Worm (Caenorhabditis elegans): ENCODE results near the gene F49C5.10.

F49C5.10 gene

DNA sequence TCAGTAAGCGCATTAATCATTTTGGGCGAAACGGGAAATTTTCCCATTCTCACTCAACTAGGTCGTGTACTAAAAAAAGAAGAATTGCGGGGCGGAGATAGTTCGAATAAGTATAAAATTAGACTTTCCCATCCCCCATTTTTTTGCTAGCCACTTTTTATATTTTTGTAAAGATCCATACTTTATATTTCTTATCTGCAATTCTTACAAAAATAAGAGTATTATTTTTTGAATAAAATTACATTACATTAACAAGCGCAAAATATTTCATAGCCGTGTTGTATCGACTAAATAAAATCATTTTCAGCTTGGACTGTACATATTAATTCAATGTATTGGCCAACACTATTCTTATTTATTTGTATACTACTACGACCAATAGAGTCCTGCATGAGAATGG, 9.0 kb downstream of the F49C5.10 start, which contains the start of gene F49C5.11:
TSS of gene F49C5.11 (plus strand) at position 301 of the 400 bp plus-strand sequence.
- TF ChIP-seq unc-62 (GFP tag; optimal IDR thresholded peaks at IDR 0.05): no peak
- TF ChIP-seq aly-2 (tag; optimal IDR thresholded peaks at IDR 0.05): no peak
- no peak for TF ChIP-seq unc-55 (GFP tag; optimal IDR thresholded peaks at IDR 0.05)
- no peak for TF ChIP-seq nhr-10 (tag; optimal IDR thresholded peaks at IDR 0.05)
- no peak for TF ChIP-seq nhr-12 (tag; optimal IDR thresholded peaks at IDR 0.05)
- TF ChIP-seq unc-39 (tag; optimal IDR thresholded peaks at IDR 0.05): no peak
- TF ChIP-seq egl-27 (tag; optimal IDR thresholded peaks at IDR 0.05): no peak
- no peak for TF ChIP-seq ztf-1 (GFP tag; conservative IDR thresholded peaks at IDR 0.05)
- no peak for TF ChIP-seq ceh-16 (tag; optimal IDR thresholded peaks at IDR 0.05)
- TF ChIP-seq F13H6.1 (tag; optimal IDR thresholded peaks at IDR 0.05): no peak

- TF ChIP-seq skn-1 (tag; optimal IDR thresholded peaks at IDR 0.05) (no peak), crh-2 (tag; optimal IDR thresholded peaks at IDR 0.05) (no peak), mbf-1 (tag; optimal IDR thresholded peaks at IDR 0.05) (no peak), ZK546.5 (tag; optimal IDR thresholded peaks at IDR 0.05) (no peak)
These were observed 13.7 kb downstream of the F49C5.10 start, which contains the start of gene F49C5.12 for ce11 chrII:12560210-12560609. Gene F49C5.12, minus strand, starts transcription at chrII:12560310.

DNA sequence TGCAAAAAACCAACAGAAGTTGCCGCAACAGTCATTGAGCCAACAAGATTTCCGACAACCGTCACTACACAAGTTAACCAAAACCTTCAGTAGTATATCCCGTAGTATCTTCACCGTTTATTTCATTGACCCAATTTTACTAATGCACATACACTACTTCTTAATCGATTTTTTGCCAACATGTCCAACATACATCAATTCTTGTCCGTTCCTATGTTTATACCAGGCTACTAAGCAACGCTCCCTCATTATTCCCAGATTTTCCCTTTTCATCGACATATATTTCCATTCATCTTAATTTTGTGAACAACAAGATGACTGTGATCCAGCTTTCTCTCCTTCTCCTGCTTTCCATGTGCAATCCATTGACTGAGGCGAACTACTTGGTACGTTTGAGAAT, 19.3 kb downstream of the F49C5.10 start, which contains the start of gene F49C5.7:
TSS of gene F49C5.7 (plus strand) at position 301 of the 400 bp plus-strand sequence.
- TF ChIP-seq nhr-237 (tag; optimal IDR thresholded peaks at IDR 0.05): no peak
- TF ChIP-seq dmd-4 (tag; optimal IDR thresholded peaks at IDR 0.05): no peak
- TF ChIP-seq fos-1 (tag; optimal IDR thresholded peaks at IDR 0.05): no peak
- TF ChIP-seq nhr-21 (tag; optimal IDR thresholded peaks at IDR 0.05): no peak
- no peak for TF ChIP-seq ztf-11 (tag; optimal IDR thresholded peaks at IDR 0.05)
- no peak for TF ChIP-seq C34F6.9 (tag; optimal IDR thresholded peaks at IDR 0.05)
- no peak for TF ChIP-seq sma-3 (GFP tag; optimal IDR thresholded peaks at IDR 0.05)
- TF ChIP-seq F13H6.1 (tag; optimal IDR thresholded peaks at IDR 0.05): no peak
- no peak for TF ChIP-seq nhr-23 (tag; optimal IDR thresholded peaks at IDR 0.05)
- TF ChIP-seq unc-39 (tag; optimal IDR thresholded peaks at IDR 0.05): no peak

DNA sequence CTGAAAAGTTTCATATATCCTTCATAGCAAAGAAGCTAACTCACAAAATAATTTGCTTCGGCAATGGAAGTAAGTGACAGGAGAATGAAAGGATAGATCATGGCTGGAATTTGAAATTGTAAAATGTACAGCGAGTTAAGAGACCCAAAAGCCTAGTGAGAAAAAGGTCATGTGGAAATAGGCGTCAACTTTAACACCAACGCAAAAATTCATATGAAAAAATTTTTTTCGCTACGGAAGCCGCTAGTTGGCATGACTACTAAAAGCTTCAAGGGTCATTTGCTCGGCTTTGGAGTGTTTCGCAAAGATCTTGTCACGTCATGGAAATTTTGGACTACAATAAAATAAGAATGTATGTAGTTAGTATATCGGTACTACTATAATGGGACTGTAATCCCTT, 24.0 kb downstream of the F49C5.10 start, which contains the start of gene Y38E10A.1:
TSS of gene Y38E10A.1 (minus strand) at position 101 of the 400 bp plus-strand sequence.
- TF ChIP-seq Y55F3AM.14 (GFP tag; optimal IDR thresholded peaks at IDR 0.05) (no peak), zag-1 (tag; optimal IDR thresholded peaks at IDR 0.05) (no peak), nhr-12 (tag; optimal IDR thresholded peaks at IDR 0.05) (no peak), blmp-1 (tag; optimal IDR thresholded peaks at IDR 0.05; ENCODE audit: insufficient read depth) (no peak), sma-3 (GFP tag; optimal IDR thresholded peaks at IDR 0.05) (no peak), mdl-1 (tag; optimal IDR thresholded peaks at IDR 0.05) (no peak)

DNA sequence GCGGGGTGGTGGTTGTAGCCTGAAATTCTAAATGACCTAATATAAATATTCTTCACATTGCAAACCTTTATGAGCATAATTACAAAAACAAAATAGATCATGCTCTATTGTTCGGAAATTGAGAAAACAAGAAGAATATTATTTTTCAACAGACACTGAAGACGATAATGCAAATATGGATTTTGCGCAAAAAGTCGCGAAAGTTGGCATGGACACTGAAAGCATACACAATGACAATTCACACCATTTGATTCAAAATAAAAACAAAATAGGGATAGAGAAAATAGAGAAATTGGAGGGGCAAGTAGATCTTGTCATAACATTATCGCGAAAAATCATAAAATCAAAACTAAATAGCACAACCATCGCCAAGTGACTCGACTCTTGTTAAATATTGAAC, 26.2 kb downstream of the F49C5.10 start, which contains the start of gene Y38E10A.35:
TSS of gene Y38E10A.35 (minus strand) at position 101 of the 400 bp plus-strand sequence.
- TF ChIP-seq ceh-82 (tag; optimal IDR thresholded peaks at IDR 0.05): no peak
- no peak for TF ChIP-seq lin-13 (GFP tag; optimal IDR thresholded peaks at IDR 0.05)
- no peak for TF ChIP-seq ZK546.5 (tag; optimal IDR thresholded peaks at IDR 0.05)
- no peak for TF ChIP-seq ztf-11 (tag; optimal IDR thresholded peaks at IDR 0.05)
- TF ChIP-seq sem-4 (tag; optimal IDR thresholded peaks at IDR 0.05): no peak
- TF ChIP-seq egl-27 (tag; optimal IDR thresholded peaks at IDR 0.05): no peak
- TF ChIP-seq gmeb-1 (tag; optimal IDR thresholded peaks at IDR 0.05): no peak

ce11 chrII:12573541-12573940, 27.0 kb downstream of the F49C5.10 start, which contains the start of gene Y38E10A.2:
Gene Y38E10A.2, minus strand, starts transcription at chrII:12573641.
- TF ChIP-seq blmp-1 (tag; optimal IDR thresholded peaks at IDR 0.05; ENCODE audit: insufficient read depth) (no peak), peb-1 (tag; optimal IDR thresholded peaks at IDR 0.05) (no peak), sem-4 (tag; optimal IDR thresholded peaks at IDR 0.05) (no peak), gmeb-1 (tag; optimal IDR thresholded peaks at IDR 0.05) (no peak), snpc-4 (tag; optimal IDR thresholded peaks at IDR 0.05) (no peak), nhr-129 (tag; optimal IDR thresholded peaks at IDR 0.05) (no peak), lin-39 (tag; optimal IDR thresholded peaks at IDR 0.05) (no peak), C34F6.9 (tag; optimal IDR thresholded peaks at IDR 0.05) (no peak), mab-5 (tag; optimal IDR thresholded peaks at IDR 0.05) (no peak), crh-2 (tag; optimal IDR thresholded peaks at IDR 0.05) (no peak), lin-11 (tag; optimal IDR thresholded peaks at IDR 0.05) (no peak), nhr-6 (tag; optimal IDR thresholded peaks at IDR 0.05) (no peak), nhr-12 (tag; optimal IDR thresholded peaks at IDR 0.05) (no peak), nhr-237 (tag; optimal IDR thresholded peaks at IDR 0.05) (no peak), aly-2 (tag; optimal IDR thresholded peaks at IDR 0.05) (no peak), elt-3 (tag; optimal IDR thresholded peaks at IDR 0.05) (no peak), alr-1 (tag; optimal IDR thresholded peaks at IDR 0.05) (no peak), nhr-77 (tag; optimal IDR thresholded peaks at IDR 0.05) (no peak), R02D3.7 (tag; optimal IDR thresholded peaks at IDR 0.05) (no peak)
